Worm (Caenorhabditis elegans): ENCODE data around the gene srh-23.

- no peak for TF ChIP-seq snpc-4 (tag; optimal IDR thresholded peaks at IDR 0.05)
- no peak for TF ChIP-seq daf-12 (tag; optimal IDR thresholded peaks at IDR 0.05)
Measured at ce11 chrV:4963606-4964005, 42.7 kb downstream of the srh-23 start.
